In genomic region chr4:1106114-1106513, dm6 we compare ENCODE assay signal across 2 fruit fly cellular contexts.
TF ChIP-seq lines count a peak whose summit lies in the region.

No protein-coding gene starts in this region.

- TF ChIP-seq CTCF in whole organism, embryonic (GFP tag; optimal IDR thresholded peaks at IDR 0.05; lab: Kevin White, UChicago): no peak

TF ChIP-seq in whole organism, adult, 20 proteins besides CTCF, POLR2A, EP300 and RAD21:
- TF ChIP-seq kay (GFP tag; lab: Kevin White, UChicago; ENCODE audit: borderline replicate concordance): peak; percentile 7
- TF ChIP-seq CG7101 (tag; optimal IDR thresholded peaks at IDR 0.05; lab: Kevin White, UChicago): no peak
- TF ChIP-seq tj (GFP tag; optimal IDR thresholded peaks at IDR 0.05; lab: Kevin White, UChicago): no peak

TF ChIP-seq in whole organism, embryonic, 481 proteins besides CTCF, POLR2A, EP300 and RAD21:
- TF ChIP-seq CG2199 (GFP tag; IDR thresholded peaks at IDR 0.05; lab: Robert Waterston, UW) (peak; percentile 94), tll (GFP tag; optimal IDR thresholded peaks at IDR 0.05; lab: Kevin White, UChicago) (no peak), gce (GFP tag; IDR thresholded peaks at IDR 0.05; lab: Robert Waterston, UW) (no peak), gem (tag; optimal IDR thresholded peaks at IDR 0.05; lab: Kevin White, UChicago) (no peak), her (GFP tag; optimal IDR thresholded peaks at IDR 0.05; lab: Kevin White, UChicago) (no peak), CG12769 (tag; optimal IDR thresholded peaks at IDR 0.05; lab: Kevin White, UChicago) (no peak), Hr78 (GFP tag; optimal IDR thresholded peaks at IDR 0.05; lab: Kevin White, UChicago) (no peak), CG34422 (GFP tag; IDR thresholded peaks at IDR 0.05; lab: Robert Waterston, UW) (no peak)

Comparison
In these comparisons a context has a peak if more than half of its experiments do, and no peak if none do; other contexts are left out.
1. Of the 1 proteins assayed by ChIP-seq in both whole organism, embryonic and whole organism, adult: peak only in whole organism, embryonic: none; only in whole organism, adult: kay; in both: none; in neither: 0.